Worm (Caenorhabditis elegans) whole organism, L2 larva: Measurements from ENCODE around the gene C02F5.2.

ENCODE experiments used
- R02D3.7 ChIP-seq: fragments of 150-350 bp; optimal IDR thresholded peaks from 2 replicates; lab custom pipeline; 2014; ENCODE audit warnings: missing biosample characterization, missing genetic modification characterization
- aly-2 ChIP-seq: fragments of 150-350 bp; optimal IDR thresholded peaks from 2 replicates; lab custom pipeline; 2014; ENCODE audit warnings: missing biosample characterization, missing genetic modification characterization
- blmp-1 ChIP-seq: sonication (generic microtip); optimal IDR thresholded peaks from 2 replicates; lab custom pipeline; 2017; ENCODE audit warnings: missing genetic modification characterization, mild to moderate bottlenecking, missing compliant biosample characterization, antibody characterized with exemption, moderate library complexity; ENCODE audit not compliant: insufficient read depth
- lin-13 ChIP-seq: fragments of 150-350 bp; optimal IDR thresholded peaks from 2 replicates; lab custom pipeline; 2014; ENCODE audit warnings: missing biosample characterization, missing genetic modification reagents, missing genetic modification characterization
- mab-5 ChIP-seq: fragments of 150-350 bp; optimal IDR thresholded peaks from 2 replicates; lab custom pipeline; 2014; ENCODE audit warnings: missing biosample characterization, missing genetic modification characterization
- nhr-11 ChIP-seq: fragments of 150-350 bp; optimal IDR thresholded peaks from 2 replicates; lab custom pipeline; 2014; ENCODE audit warnings: missing biosample characterization, missing genetic modification characterization
- nhr-77 ChIP-seq: fragments of 150-350 bp; optimal IDR thresholded peaks from 2 replicates; lab custom pipeline; 2014; ENCODE audit warnings: missing biosample characterization, missing genetic modification characterization
- unc-62 ChIP-seq: fragments of 150-350 bp; optimal IDR thresholded peaks from 2 replicates; lab custom pipeline; 2014; ENCODE audit warnings: missing biosample characterization, missing genetic modification reagents, missing genetic modification characterization

- TF ChIP-seq nhr-11 (no peak), aly-2 (tag; lab: Kevin White, UChicago) (no peak), nhr-77 (tag; lab: Kevin White, UChicago) (no peak), unc-62 (GFP tag; lab: Kevin White, UChicago) (no peak), mab-5 (tag; lab: Kevin White, UChicago) (no peak), blmp-1 (tag; lab: Kevin White, UChicago) (no peak), lin-13 (no peak), R02D3.7 (no peak)
Measured at ce11 chrIII:8299078-8299587, 49.7 kb downstream of the C02F5.2 start.
